Worm (Caenorhabditis elegans) whole organism, L4/young adult: ENCODE results near the gene atf-4.

Experiments used
- W03F9.2 ChIP-seq: fragments of 150-350 bp; optimal IDR thresholded peaks from 2 replicates; lab custom pipeline; 2014; ENCODE audit warnings: missing biosample characterization, missing genetic modification characterization
- dao-5 ChIP-seq: sonication (generic microtip); optimal IDR thresholded peaks from 2 replicates; lab custom pipeline; 2016; ENCODE audit warnings: missing genotype, missing genetic modification characterization, moderate library complexity, missing compliant biosample characterization

DNA sequence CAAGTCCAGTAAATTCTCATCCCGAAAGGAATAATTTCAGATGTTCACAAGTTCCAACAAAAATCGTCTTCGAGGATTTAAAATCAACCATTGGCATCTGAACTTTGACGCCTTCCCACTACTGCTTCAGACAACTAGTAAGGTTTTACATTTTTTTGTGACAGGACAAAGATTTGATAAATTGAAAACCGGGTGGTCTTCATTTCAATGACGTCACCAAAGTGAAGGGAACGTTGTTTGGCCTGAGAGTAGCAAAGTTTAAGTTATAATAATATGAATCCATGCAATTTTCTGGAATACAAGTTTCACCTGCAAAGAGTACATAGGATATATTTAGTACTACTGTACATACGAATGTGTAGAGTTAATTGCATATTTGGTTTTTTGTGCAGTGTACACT, 16.4 kb downstream of the atf-4 start:
- TF ChIP-seq dao-5: no peak
- TF ChIP-seq W03F9.2 (tag; lab: Kevin White, UChicago): no peak
